Worm (Caenorhabditis elegans) whole organism, L4/young adult: Measurements from ENCODE around the gene cox-10.

Experiments used
- W03F9.2 ChIP-seq: fragments of 150-350 bp; optimal IDR thresholded peaks from 2 replicates; lab custom pipeline; 2014; ENCODE audit warnings: missing biosample characterization, missing genetic modification characterization
- dao-5 ChIP-seq: sonication (generic microtip); optimal IDR thresholded peaks from 2 replicates; lab custom pipeline; 2016; ENCODE audit warnings: missing genotype, missing genetic modification characterization, moderate library complexity, missing compliant biosample characterization
- him-1 ChIP-seq: sonication (generic microtip); optimal IDR thresholded peaks from 2 replicates; lab custom pipeline; 2016; ENCODE audit warnings: missing genotype, missing genetic modification reagents, missing genetic modification characterization, missing compliant biosample characterization

cox-10 gene

ce11 chrII:12668148-12668547 is 11.6 kb upstream of the cox-10 start:
- no peak for TF ChIP-seq W03F9.2 (tag; lab: Kevin White, UChicago)
- TF ChIP-seq dao-5 (tag; lab: Kevin White, UChicago), result no peak
- TF ChIP-seq him-1, result no peak

- no peak for TF ChIP-seq him-1
- TF ChIP-seq dao-5 (tag; lab: Kevin White, UChicago), result no peak
- no peak for TF ChIP-seq W03F9.2 (tag; lab: Kevin White, UChicago)
Observed at ce11 chrII:12668874-12669273, 10.9 kb upstream of the cox-10 start.

- no peak for TF ChIP-seq dao-5 (tag; lab: Kevin White, UChicago)
- TF ChIP-seq him-1, result no peak
- no peak for TF ChIP-seq W03F9.2 (tag; lab: Kevin White, UChicago)
Observed at ce11 chrII:12669342-12669741, 10.4 kb upstream of the cox-10 start.

- TF ChIP-seq W03F9.2 (tag; lab: Kevin White, UChicago), result no peak
- TF ChIP-seq him-1, result no peak
- TF ChIP-seq dao-5 (tag; lab: Kevin White, UChicago), result no peak
Observed at ce11 chrII:12669882-12670281, 9.9 kb upstream of the cox-10 start.

- TF ChIP-seq him-1 (no peak), W03F9.2 (tag; lab: Kevin White, UChicago) (no peak), dao-5 (tag; lab: Kevin White, UChicago) (no peak)
Observed at ce11 chrII:12670877-12671864, 8.6 kb upstream of the cox-10 start.

- TF ChIP-seq W03F9.2 (tag; lab: Kevin White, UChicago) (no peak), him-1 (no peak), dao-5 (tag; lab: Kevin White, UChicago) (no peak)
Observed at ce11 chrII:12671892-12672291, 7.9 kb upstream of the cox-10 start.

ce11 chrII:12672512-12672911 is 7.2 kb upstream of the cox-10 start:
- TF ChIP-seq dao-5 (tag; lab: Kevin White, UChicago) (no peak), W03F9.2 (tag; lab: Kevin White, UChicago) (no peak), him-1 (no peak)

ce11 chrII:12673311-12673710 is 6.4 kb upstream of the cox-10 start:
- TF ChIP-seq dao-5 (tag; lab: Kevin White, UChicago), result no peak

ce11 chrII:12677710-12677974 is 2.1 kb upstream of the cox-10 start, which contains the start of gene Y38E10A.22:
Gene Y38E10A.22, minus strand, starts transcription at chrII:12677810.
- TF ChIP-seq W03F9.2 (tag; lab: Kevin White, UChicago) (no peak), him-1 (no peak)

ce11 chrII:12677975-12678866 is 1.5 kb upstream of the cox-10 start:
- TF ChIP-seq W03F9.2 (tag; lab: Kevin White, UChicago) (peak; percentile 84), dao-5 (tag; lab: Kevin White, UChicago) (no peak)

ce11 chrII:12678867-12679134 is 953 bp upstream of the cox-10 start, which contains the start of gene Y38E10A.24:
Gene Y38E10A.24, plus strand, starts transcription at chrII:12679035.
- no peak for TF ChIP-seq W03F9.2 (tag; lab: Kevin White, UChicago)

- TF ChIP-seq W03F9.2 (tag; lab: Kevin White, UChicago) (no peak), dao-5 (tag; lab: Kevin White, UChicago) (no peak), him-1 (no peak)
Observed at ce11 chrII:12689333-12689732, 9.6 kb downstream of the cox-10 start.

- no peak for TF ChIP-seq W03F9.2 (tag; lab: Kevin White, UChicago)
- TF ChIP-seq dao-5 (tag; lab: Kevin White, UChicago), result no peak
- TF ChIP-seq him-1, result no peak
Observed at ce11 chrII:12690905-12691304, 11.2 kb downstream of the cox-10 start.

- TF ChIP-seq him-1 (no peak), dao-5 (tag; lab: Kevin White, UChicago) (no peak), W03F9.2 (tag; lab: Kevin White, UChicago) (no peak)
Observed at ce11 chrII:12691351-12691750, 11.6 kb downstream of the cox-10 start.
